Worm (Caenorhabditis elegans) whole organism, midembryonic: Measurements from ENCODE around the gene srt-4.

ENCODE experiments used
- flt-1 ChIP-seq: fragments of 200-800 bp; sonication (Bioruptor generic); IDR thresholded peaks from 2 replicates; pipeline ENCODE4 v1.3.6; 2022; ENCODE audit warnings: missing genetic modification characterization, missing compliant biosample characterization
- klf-2 ChIP-seq: fragments of 200-800 bp; sonication (Bioruptor generic); conservative IDR thresholded peaks from 2 replicates; pipeline ENCODE4 v1.3.6; 2022; ENCODE audit warnings: missing genetic modification reagents, missing genetic modification characterization, missing compliant biosample characterization
- med-1 ChIP-seq: sonication (generic microtip); optimal IDR thresholded peaks from 2 replicates; lab custom pipeline; 2017; ENCODE audit warnings: missing genetic modification characterization, mild to moderate bottlenecking, missing compliant biosample characterization, antibody characterized with exemption, missing genetic modification reagents; ENCODE audit not compliant: insufficient read depth
- ref-1 ChIP-seq: fragments of 200-800 bp; sonication (Bioruptor generic); conservative IDR thresholded peaks from 2 replicates; pipeline ENCODE4 v1.3.6; 2022; ENCODE audit warnings: missing genetic modification reagents, missing genetic modification characterization, missing compliant biosample characterization
- tab-1 ChIP-seq: fragments of 200-800 bp; sonication (Bioruptor generic); IDR thresholded peaks from 2 replicates; pipeline ENCODE4 v1.3.6; 2022; ENCODE audit warnings: missing genetic modification characterization, missing compliant biosample characterization
- ztf-29 ChIP-seq: fragments of 200-800 bp; sonication (Bioruptor generic); IDR thresholded peaks from 2 replicates; pipeline ENCODE4 v1.3.6; 2022; ENCODE audit warnings: missing genetic modification reagents, missing genetic modification characterization, missing compliant biosample characterization

ce11 chrV:2577603-2578002 is at the start of gene srt-4:
- TF ChIP-seq klf-2 (no peak), med-1 (GFP tag; lab: Kevin White, UChicago) (no peak), ztf-29 (GFP tag; lab: Robert Waterston, UW) (no peak), ref-1 (no peak), flt-1 (no peak), tab-1 (GFP tag; lab: Robert Waterston, UW) (no peak)
